Worm (Caenorhabditis elegans) whole organism, early embryonic: ENCODE results near the gene F44F4.9.

Experiments used
- B0310.2 ChIP-seq: sonication (generic microtip); optimal IDR thresholded peaks from 2 replicates; lab custom pipeline; 2016; ENCODE audit warnings: mild to moderate bottlenecking, missing genetic modification characterization, missing compliant biosample characterization
- F13C5.2 ChIP-seq: sonication (generic microtip); optimal IDR thresholded peaks from 2 replicates; lab custom pipeline; 2017; ENCODE audit warnings: mild to moderate bottlenecking, missing genetic modification characterization, inconsistent platforms, missing compliant biosample characterization
- ama-1 ChIP-seq: fragments of 150-350 bp; optimal IDR thresholded peaks from 2 replicates; lab custom pipeline; 2014
- ceh-36 ChIP-seq: sonication (generic microtip); optimal IDR thresholded peaks from 2 replicates; lab custom pipeline; 2016; ENCODE audit warnings: missing genetic modification characterization, inconsistent platforms, missing compliant biosample characterization
- flt-1 ChIP-seq: fragments of 200-800 bp; sonication (Bioruptor generic); IDR thresholded peaks from 2 replicates; pipeline ENCODE4 v1.3.6; 2022; ENCODE audit warnings: missing genetic modification characterization, missing compliant biosample characterization
- hmbx-1 ChIP-seq: sonication (generic microtip); optimal IDR thresholded peaks from 2 replicates; lab custom pipeline; 2016; ENCODE audit warnings: mild to moderate bottlenecking, missing genetic modification characterization, missing compliant biosample characterization
- hmg-4 ChIP-seq: fragments of 200-800 bp; sonication (Bioruptor generic); optimal IDR thresholded peaks from 2 replicates; lab custom pipeline; 2018; ENCODE audit warnings: mild to moderate bottlenecking, missing genetic modification characterization, missing compliant biosample characterization
- hnd-1 ChIP-seq: sonication (generic microtip); optimal IDR thresholded peaks from 2 replicates; lab custom pipeline; 2016; ENCODE audit warnings: missing genetic modification characterization, missing compliant biosample characterization
- sea-1 ChIP-seq: fragments of 200-800 bp; sonication (Bioruptor generic); conservative IDR thresholded peaks from 2 replicates; pipeline ENCODE4 v1.3.6; 2022; ENCODE audit warnings: missing genetic modification characterization, missing compliant biosample characterization

ce11 chrII:10910219-10910618, 5.4 kb downstream of the F44F4.9 start, which contains the start of gene sra-11:
- no peak for TF ChIP-seq ama-1 (lab: Kevin White, UChicago)
- TF ChIP-seq hmbx-1 (tag; lab: Kevin White, UChicago), result no peak
- no peak for TF ChIP-seq ceh-36 (tag; lab: Kevin White, UChicago)
- no peak for TF ChIP-seq sea-1 (GFP tag; lab: Robert Waterston, UW)
- no peak for TF ChIP-seq flt-1 (GFP tag; lab: Robert Waterston, UW)
- no peak for TF ChIP-seq hmg-4 (GFP tag; lab: Kevin White, UChicago)
- TF ChIP-seq F13C5.2 (tag; lab: Kevin White, UChicago), result no peak
- no peak for TF ChIP-seq B0310.2 (tag; lab: Kevin White, UChicago)
- no peak for TF ChIP-seq hnd-1 (tag; lab: Kevin White, UChicago)
